Fruit fly (Drosophila melanogaster): ENCODE measurements around the gene CG32432.

The CG32432 gene

dm6 chr3L:20885172-20885571, at the start of gene CG32432:
CG32432 (minus strand) TSS chr3L:20885188.
- TF ChIP-seq CG8478 (optimal IDR thresholded peaks at IDR 0.05) = no peak
- no peak for TF ChIP-seq CTCF (optimal IDR thresholded peaks at IDR 0.05)

dm6 chr3L:20933706-20934105, 48.7 kb upstream of the CG32432 start:
- TF ChIP-seq CG8478 (optimal IDR thresholded peaks at IDR 0.05) (no peak), CTCF (optimal IDR thresholded peaks at IDR 0.05) (no peak)

- no peak for TF ChIP-seq CG8478 (optimal IDR thresholded peaks at IDR 0.05)
- TF ChIP-seq CTCF (optimal IDR thresholded peaks at IDR 0.05) = no peak
Observed at dm6 chr3L:20932556-20932955, 47.6 kb upstream of the CG32432 start.

DNA sequence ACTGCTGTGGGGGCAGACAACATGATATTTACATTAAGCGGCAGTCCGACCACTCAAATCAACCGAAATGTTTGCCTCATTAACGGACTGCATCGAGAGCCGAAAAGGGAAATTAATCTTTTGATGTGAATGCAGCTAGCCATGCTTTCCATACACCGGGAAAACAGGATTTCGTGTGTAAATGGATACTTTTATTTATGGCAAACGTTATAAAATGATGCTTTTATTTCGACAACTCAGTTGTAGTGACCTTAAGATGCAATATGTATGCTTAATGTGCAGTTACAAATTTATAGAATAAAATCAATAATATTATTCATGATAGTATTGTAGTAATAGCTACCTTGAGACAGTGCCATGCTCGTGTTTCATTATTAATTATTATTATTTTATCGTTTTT, 46.5 kb upstream of the CG32432 start:
- TF ChIP-seq CTCF (optimal IDR thresholded peaks at IDR 0.05) (no peak), CG8478 (optimal IDR thresholded peaks at IDR 0.05) (no peak)

DNA sequence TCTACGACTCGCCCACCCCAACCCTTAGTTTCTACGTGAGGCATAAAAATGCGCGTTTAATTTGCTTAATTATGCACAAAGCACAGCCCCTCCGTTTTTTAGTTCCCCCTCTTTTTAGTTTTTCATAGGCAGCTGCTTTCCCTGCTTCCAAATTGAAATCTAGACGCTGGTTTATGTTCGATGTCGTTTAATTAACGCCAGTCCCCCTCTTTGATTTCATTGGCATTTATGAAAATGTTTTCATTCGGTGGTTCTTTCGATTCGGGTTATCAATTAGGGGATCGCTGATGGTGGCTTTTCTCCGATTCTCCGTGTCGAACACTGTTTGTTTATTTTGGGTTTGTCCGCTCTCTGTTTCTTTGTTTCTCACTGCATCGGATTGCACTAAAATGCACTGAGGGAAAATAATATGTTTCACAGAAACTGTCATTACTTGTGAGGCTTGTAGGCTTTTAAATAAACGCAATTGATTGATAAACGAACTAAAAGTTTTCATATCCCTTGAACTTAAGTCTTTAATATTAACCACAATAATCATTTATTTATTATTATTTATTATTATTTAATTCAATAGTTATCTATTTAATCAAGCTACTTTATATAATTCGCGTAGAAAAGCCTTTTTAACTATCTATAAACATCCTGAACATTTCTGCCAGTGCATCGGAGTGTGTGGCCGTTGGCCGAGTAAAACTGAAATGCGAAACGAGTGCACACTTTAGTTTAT, 45.2 kb upstream of the CG32432 start:
- TF ChIP-seq CTCF (optimal IDR thresholded peaks at IDR 0.05) = no peak
- no peak for TF ChIP-seq CG8478 (optimal IDR thresholded peaks at IDR 0.05)

DNA sequence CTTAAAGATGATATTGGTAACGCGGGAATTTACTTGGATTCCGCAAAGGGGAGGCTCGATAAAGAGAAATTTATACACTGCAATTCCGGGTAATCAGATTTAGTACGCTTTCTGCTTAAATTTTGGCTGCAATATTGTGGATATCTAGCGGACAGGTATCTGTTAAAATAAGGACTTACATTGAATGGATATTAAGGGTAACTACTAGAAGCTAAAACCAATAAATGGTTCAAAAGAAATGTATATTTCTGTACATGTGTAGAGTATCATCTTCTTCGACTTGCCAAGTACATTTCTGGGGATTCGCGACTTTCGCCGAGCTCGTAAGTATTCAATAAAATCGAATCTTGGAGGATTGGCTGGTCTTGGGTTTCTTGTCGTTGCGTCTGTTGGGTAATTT, 44.4 kb upstream of the CG32432 start:
- TF ChIP-seq CG8478 (optimal IDR thresholded peaks at IDR 0.05) (no peak), CTCF (optimal IDR thresholded peaks at IDR 0.05) (no peak)

- TF ChIP-seq CTCF (optimal IDR thresholded peaks at IDR 0.05) = no peak
- TF ChIP-seq CG8478 (optimal IDR thresholded peaks at IDR 0.05) = no peak
Observed at dm6 chr3L:20927526-20927925, 42.5 kb upstream of the CG32432 start, which contains the start of gene CG10589. CG10589 (plus strand) TSS chr3L:20927826.

dm6 chr3L:20923030-20923591, 38.1 kb upstream of the CG32432 start:
- no peak for TF ChIP-seq CG8478 (optimal IDR thresholded peaks at IDR 0.05)
- TF ChIP-seq CTCF (optimal IDR thresholded peaks at IDR 0.05) = no peak

- TF ChIP-seq CG8478 (optimal IDR thresholded peaks at IDR 0.05) (no peak), CTCF (optimal IDR thresholded peaks at IDR 0.05) (no peak)
Observed at dm6 chr3L:20922279-20922830, 37.4 kb upstream of the CG32432 start.

- TF ChIP-seq CG8478 (optimal IDR thresholded peaks at IDR 0.05) (no peak), CTCF (optimal IDR thresholded peaks at IDR 0.05) (no peak)
Observed at dm6 chr3L:20921859-20922258, 36.9 kb upstream of the CG32432 start.

DNA sequence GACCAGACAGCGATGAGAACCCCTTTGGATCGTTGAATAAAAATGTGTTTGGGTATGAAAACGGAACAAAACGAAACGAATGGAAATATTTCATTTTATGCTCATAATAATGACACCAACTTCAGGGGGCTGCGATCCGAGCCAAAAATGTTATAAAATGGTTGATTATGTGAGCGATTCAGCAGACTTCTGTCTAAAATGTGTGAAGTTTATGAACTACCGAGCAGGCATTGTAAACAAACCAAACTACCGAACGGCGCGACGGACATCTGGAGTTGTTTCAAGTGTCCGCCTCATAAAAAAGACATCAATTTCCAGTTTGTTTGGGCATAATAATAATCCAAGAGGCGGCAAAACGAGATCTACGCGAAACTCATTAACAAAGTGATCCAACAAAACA, 35.5 kb upstream of the CG32432 start:
- TF ChIP-seq CG8478 (optimal IDR thresholded peaks at IDR 0.05) (no peak), CTCF (optimal IDR thresholded peaks at IDR 0.05) (no peak)

DNA sequence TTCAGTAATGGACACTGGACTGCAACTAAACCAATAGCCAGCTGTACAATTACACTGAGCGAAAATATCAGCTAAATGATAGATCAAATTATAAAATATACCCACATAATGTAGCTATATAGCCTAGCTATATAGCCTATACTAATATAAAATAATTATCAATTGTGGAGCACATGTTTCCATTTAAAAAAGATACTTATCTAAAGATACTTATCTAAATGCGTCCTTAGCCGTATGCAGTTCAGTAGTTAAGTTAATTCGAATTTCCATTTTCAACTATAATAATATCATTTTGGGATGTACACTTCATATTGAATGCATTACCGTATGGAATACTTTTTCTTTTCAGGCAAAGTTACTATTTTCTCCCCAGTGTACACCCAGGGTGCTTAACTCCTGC, 34.0 kb upstream of the CG32432 start:
- TF ChIP-seq CG8478 (optimal IDR thresholded peaks at IDR 0.05) (no peak), CTCF (optimal IDR thresholded peaks at IDR 0.05) (no peak)

DNA sequence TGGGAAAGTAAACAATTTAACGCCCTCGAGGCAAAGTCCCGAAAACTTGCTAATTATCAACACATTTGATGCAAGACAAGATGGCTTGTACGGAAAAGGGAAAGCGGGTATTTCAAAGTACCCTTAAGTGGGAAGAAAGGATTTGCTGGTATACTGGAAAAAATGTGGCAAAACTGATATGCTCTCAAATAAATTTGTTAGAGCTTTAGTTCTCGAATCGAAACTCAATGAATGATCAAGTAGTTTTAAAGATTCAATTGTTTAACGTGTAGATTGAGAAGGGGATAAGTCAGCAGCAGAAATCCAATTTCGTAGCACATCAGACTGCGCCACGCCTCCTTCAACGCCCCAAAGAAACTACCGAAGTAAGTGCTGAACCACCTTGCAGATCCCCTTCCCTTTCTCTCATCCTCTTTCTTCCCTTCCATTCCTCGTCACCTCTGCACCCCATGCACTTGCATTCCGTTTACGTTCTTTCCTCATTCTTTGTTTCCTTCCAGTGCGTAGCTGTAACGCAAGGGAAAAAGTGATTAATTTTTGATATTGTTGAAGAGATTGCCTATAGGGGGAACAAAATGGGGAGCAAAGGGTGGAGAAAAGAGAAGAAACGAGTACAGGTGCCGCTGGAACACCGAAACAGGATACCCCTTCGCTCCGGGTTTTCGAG, 32.2 kb upstream of the CG32432 start:
- TF ChIP-seq CG8478 (optimal IDR thresholded peaks at IDR 0.05) = no peak
- no peak for TF ChIP-seq CTCF (optimal IDR thresholded peaks at IDR 0.05)

- TF ChIP-seq CG8478 (optimal IDR thresholded peaks at IDR 0.05) (no peak), CTCF (optimal IDR thresholded peaks at IDR 0.05) (no peak)
Observed at dm6 chr3L:20915111-20915510, 30.1 kb upstream of the CG32432 start.

dm6 chr3L:20914375-20914774, 29.4 kb upstream of the CG32432 start:
- TF ChIP-seq CG8478 (optimal IDR thresholded peaks at IDR 0.05) = no peak

DNA sequence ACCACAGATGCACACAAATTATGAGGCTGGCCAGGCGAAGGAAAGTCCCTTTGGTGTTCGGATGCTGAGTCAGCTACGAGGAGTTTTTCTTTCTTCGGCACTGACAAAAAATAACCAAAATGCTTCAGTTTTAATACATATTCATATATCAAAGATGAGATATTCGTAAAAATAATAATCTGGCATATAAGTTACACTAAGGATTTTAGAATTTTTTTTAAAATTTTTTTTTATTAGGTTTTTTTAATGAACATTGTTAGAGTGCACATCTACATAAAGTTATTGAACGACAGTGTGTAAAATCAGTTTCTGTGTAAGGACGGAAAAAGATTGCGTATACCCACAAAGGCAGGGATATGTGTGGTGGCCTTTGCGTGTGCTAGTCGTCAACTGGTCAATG, 22.0 kb upstream of the CG32432 start:
- TF ChIP-seq CG8478 (optimal IDR thresholded peaks at IDR 0.05) = no peak
- TF ChIP-seq CTCF (optimal IDR thresholded peaks at IDR 0.05) = no peak

All from S2 (cell line).